Worm (Caenorhabditis elegans): ENCODE results near the gene srh-193.
"Not testable (repeated sequence)": the region's sequence is repeated elsewhere in the genome, so short reads cannot be mapped to it uniquely, and the experiment has no call there.

Gene srh-193

DNA sequence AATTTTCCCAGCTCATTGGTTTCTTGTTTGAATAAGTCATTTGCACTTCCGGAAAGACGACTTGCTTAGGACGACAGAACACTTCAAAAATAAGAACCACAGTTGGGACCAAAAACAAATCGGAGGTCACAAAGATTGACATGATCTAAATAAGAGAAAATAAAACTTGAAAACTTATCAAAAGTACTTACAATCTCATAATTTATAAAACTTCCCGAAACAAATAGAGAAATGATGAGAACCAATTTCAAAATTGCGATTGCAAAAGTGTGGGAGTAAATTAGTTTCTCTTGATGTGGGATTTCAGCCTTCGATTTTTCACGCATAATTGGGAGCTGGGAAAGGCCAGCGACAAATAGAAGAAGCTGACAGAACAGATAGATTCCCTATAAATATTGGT, 8.6 kb upstream of the srh-193 start, which contains the start of gene ZC132.11:
Gene ZC132.11, minus strand, starts transcription at position 101 of the 400 bp plus-strand sequence.
- TF ChIP-seq rpc-1 (optimal IDR thresholded peaks at IDR 0.05) (no peak), rpc-1 (tag; optimal IDR thresholded peaks at IDR 0.05) (no peak), hsf-1 (GFP tag; IDR thresholded peaks at IDR 0.05) (no peak), lir-1 (GFP tag; conservative IDR thresholded peaks at IDR 0.05) (no peak), madf-3 (GFP tag; IDR thresholded peaks at IDR 0.05) (no peak), F22D6.2 (tag; optimal IDR thresholded peaks at IDR 0.05) (no peak), somi-1 (GFP tag; optimal IDR thresholded peaks at IDR 0.05) (no peak), ztf-26 (tag; optimal IDR thresholded peaks at IDR 0.05) (no peak), madf-6 (GFP tag; IDR thresholded peaks at IDR 0.05) (no peak), ceh-79 (tag; optimal IDR thresholded peaks at IDR 0.05) (no peak), rec-8 (tag; optimal IDR thresholded peaks at IDR 0.05) (no peak), let-526 (GFP tag; IDR thresholded peaks at IDR 0.05) (no peak), ztf-25 (GFP tag; IDR thresholded peaks at IDR 0.05) (no peak), F49E8.2 (tag; optimal IDR thresholded peaks at IDR 0.05; ENCODE audit: insufficient read depth) (no peak), Y67H2A.10 (GFP tag; conservative IDR thresholded peaks at IDR 0.05) (no peak), B0035.1 (tag; optimal IDR thresholded peaks at IDR 0.05) (no peak)

DNA sequence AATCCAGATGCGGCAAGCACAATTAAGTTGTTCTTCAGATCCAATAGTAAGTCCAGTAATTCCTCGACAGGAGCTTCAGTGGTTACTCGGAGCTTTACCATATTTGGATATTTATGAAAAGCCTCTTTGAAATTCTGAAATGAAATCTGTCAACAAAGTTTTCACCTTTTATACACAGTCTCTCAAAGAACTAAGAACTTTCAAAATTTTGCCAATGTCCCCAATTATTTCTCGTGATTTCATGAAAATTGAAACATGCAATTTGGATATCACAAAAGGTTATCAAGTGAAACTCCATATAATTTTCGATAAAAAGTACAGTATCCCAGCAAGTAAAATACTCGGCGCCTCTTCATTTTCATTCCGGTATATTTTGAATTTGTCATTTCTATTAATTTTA, 5.9 kb upstream of the srh-193 start, which contains the start of gene F47D2.11:
Gene F47D2.11, minus strand, starts transcription at position 101 of the 400 bp plus-strand sequence.
- TF ChIP-seq hlh-12 (tag; optimal IDR thresholded peaks at IDR 0.05) (no peak), sdz-38 (tag; optimal IDR thresholded peaks at IDR 0.05) (no peak), attf-5 (GFP tag; optimal IDR thresholded peaks at IDR 0.05) (no peak), xnd-1 (tag; optimal IDR thresholded peaks at IDR 0.05) (no peak), egrh-3 (GFP tag; IDR thresholded peaks at IDR 0.05) (no peak), T07F8.4 (tag; optimal IDR thresholded peaks at IDR 0.05) (no peak), F49E8.2 (tag; optimal IDR thresholded peaks at IDR 0.05; ENCODE audit: insufficient read depth) (no peak), snpc-3.4 (tag; optimal IDR thresholded peaks at IDR 0.05) (no peak), unc-62 (GFP tag; optimal IDR thresholded peaks at IDR 0.05) (no peak), K12H6.12 (tag; optimal IDR thresholded peaks at IDR 0.05) (no peak), ceh-79 (tag; optimal IDR thresholded peaks at IDR 0.05) (no peak), unc-130 (GFP tag; optimal IDR thresholded peaks at IDR 0.05) (no peak), let-526 (GFP tag; IDR thresholded peaks at IDR 0.05) (no peak)

DNA sequence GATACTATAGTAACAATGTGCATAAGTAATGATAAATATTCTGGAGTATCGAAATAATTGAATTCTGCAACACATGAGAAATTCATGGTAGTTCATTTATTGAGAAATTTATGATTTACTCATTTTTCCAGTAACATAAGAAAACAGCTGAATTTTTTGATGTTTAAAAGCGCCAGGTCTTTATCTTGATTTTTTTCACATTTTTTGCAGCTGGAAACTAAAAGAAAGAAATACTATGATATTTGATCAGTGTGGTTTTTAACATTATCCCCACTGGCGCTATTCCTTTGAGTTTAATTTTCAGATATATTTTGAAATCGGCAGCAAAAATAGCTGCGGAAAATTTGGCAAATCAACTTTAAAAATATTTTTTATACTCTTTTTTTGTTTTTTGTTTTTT, 3.4 kb upstream of the srh-193 start, which contains the start of gene srh-194:
Gene srh-194, minus strand, starts transcription at position 101 of the 400 bp plus-strand sequence.
- TF ChIP-seq F10E7.11 (tag; optimal IDR thresholded peaks at IDR 0.05); hsf-1 (GFP tag; IDR thresholded peaks at IDR 0.05); fkh-3 (tag; optimal IDR thresholded peaks at IDR 0.05): not testable (repeated sequence)

DNA sequence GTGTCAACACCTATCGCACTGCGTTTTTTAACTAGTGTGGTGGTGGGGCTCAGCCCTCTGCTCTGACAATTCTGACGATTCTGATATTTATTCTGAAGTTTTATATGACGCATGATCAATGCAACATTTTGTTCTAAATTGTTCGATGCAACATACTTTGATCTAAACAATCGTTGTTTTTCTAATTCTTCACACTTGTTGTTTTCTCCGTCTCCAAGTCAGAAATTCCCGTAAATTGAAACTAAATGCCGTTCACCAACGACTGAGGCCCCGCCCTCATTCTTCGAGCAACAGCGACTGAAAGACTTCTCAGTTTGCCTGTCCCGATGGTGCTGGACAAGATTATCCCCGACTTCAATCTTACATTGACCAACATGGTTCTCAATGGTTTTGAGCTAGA, 5.3 kb downstream of the srh-193 start, which contains the start of gene srt-19:
Gene srt-19, plus strand, starts transcription at position 301 of the 400 bp plus-strand sequence.
- TF ChIP-seq ceh-40 (GFP tag; IDR thresholded peaks at IDR 0.05); lin-26 (GFP tag; IDR thresholded peaks at IDR 0.05); nhr-27 (tag; optimal IDR thresholded peaks at IDR 0.05): not testable (repeated sequence)

DNA sequence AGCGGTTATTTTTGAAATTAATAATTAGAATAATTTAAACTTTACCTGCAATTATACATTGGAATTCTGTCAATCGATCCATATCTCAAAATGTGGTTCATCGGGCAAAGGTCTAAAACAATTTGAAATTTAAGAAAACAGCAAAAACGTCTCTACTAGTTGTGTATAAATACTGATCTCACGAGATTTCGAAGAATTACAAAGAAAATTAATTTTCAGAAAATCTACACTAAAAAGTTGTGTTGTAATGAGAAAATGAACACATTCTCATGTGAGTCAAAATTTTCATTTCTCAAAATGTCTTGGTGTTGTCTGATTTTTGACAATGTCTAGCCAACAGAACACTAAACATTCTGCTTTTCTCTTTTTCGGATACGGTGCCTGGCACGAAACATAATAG, 8.3 kb downstream of the srh-193 start, which contains the start of gene srt-37:
Gene srt-37, minus strand, starts transcription at position 101 of the 400 bp plus-strand sequence.
- not testable (repeated sequence) for TF ChIP-seq madf-8 (GFP tag; conservative IDR thresholded peaks at IDR 0.05); C17E4.6 (GFP tag; IDR thresholded peaks at IDR 0.05); ztf-25 (GFP tag; IDR thresholded peaks at IDR 0.05)
